Worm (Caenorhabditis elegans) whole organism, L4/young adult: Measurements from ENCODE around the gene gpa-11.

Source experiments
- W03F9.2 ChIP-seq: fragments of 150-350 bp; optimal IDR thresholded peaks from 2 replicates; lab custom pipeline; 2014; ENCODE audit warnings: missing biosample characterization, missing genetic modification characterization
- dao-5 ChIP-seq: sonication (generic microtip); optimal IDR thresholded peaks from 2 replicates; lab custom pipeline; 2016; ENCODE audit warnings: missing genotype, missing genetic modification characterization, moderate library complexity, missing compliant biosample characterization
- him-1 ChIP-seq: sonication (generic microtip); optimal IDR thresholded peaks from 2 replicates; lab custom pipeline; 2016; ENCODE audit warnings: missing genotype, missing genetic modification reagents, missing genetic modification characterization, missing compliant biosample characterization

The gpa-11 gene

ce11 chrII:4291799-4292198 lies 44.8 kb downstream of the gpa-11 start:
- TF ChIP-seq dao-5 (no peak), him-1 (no peak), W03F9.2 (tag; lab: Kevin White, UChicago) (no peak)

- TF ChIP-seq him-1 (no peak), dao-5 (no peak), W03F9.2 (tag; lab: Kevin White, UChicago) (no peak)
Observed at ce11 chrII:4293027-4293522, 46.1 kb downstream of the gpa-11 start.

DNA sequence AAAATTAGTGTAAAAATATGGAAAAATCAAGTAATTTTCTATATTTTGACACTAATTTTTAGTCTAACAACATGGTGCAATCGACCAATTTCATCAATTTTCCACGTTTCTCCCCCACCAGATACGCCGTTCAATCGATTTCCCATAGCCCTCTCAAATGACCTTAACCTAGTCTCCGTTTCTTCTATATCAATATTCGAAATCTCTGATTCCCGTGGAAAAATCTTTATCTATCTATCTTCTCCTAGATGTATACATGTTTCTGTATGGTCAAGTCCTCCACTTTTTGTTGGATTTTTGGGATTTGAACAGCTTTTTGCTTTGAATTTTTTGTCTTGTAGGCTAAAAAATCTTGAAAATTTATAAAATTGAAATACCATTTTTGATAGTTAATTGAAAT lies 47.2 kb downstream of the gpa-11 start:
- TF ChIP-seq W03F9.2 (tag; lab: Kevin White, UChicago) (no peak), dao-5 (no peak), him-1 (no peak)

- TF ChIP-seq him-1 (no peak), dao-5 (no peak), W03F9.2 (tag; lab: Kevin White, UChicago) (no peak)
Observed at ce11 chrII:4294801-4295200, 47.8 kb downstream of the gpa-11 start, which contains the start of gene rml-4. TSS of gene rml-4 (plus strand) at chrII:4295101.

DNA sequence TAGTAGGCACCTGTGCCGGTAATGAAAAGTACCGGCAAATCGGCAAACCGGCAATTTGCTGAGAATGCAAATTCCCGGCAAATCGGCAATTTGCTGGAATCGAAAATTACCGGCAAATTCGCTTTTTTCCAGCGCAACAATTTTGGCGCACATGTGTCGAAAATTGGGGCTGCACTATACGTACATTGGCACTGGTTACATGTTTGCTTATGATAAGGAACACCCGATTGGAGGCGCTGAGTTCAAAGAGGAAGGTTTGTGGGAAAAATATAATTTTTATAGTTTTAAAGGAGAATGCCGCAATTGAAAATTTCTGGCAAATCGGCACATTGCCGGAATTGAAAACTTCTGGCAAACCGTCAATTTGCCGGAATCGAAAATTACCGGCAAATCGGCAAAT lies 50.3 kb downstream of the gpa-11 start:
- no peak for TF ChIP-seq him-1
- no peak for TF ChIP-seq W03F9.2 (tag; lab: Kevin White, UChicago)
- TF ChIP-seq dao-5: no peak

DNA sequence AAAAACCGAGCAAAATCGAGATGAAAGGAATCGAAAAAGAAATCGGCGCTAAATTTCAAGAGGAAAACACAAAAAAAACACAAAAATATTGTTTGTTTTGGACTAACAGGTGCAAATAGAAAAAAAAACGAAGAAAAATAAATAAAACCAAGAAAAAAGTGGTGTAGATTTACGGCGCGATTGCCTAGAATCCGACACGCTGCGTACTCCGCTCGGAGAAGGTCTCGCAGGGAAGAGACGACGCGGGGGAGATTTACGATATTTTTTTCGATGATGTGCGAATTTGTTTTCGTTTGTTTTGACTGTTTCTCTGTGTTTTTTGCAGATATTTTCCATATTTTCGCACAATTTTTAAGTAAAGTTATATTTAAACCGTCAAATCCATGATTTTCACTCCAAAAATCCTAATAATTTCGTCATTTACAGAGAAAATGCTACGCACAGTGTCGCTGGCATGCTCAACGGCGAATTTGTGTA lies 52.3 kb downstream of the gpa-11 start, which contains the start of gene sco-1:
TSS of gene sco-1 (plus strand) at position 427 of the 477 bp plus-strand sequence.
- no peak for TF ChIP-seq dao-5
- peak; percentile 92 for TF ChIP-seq him-1
- TF ChIP-seq W03F9.2 (tag; lab: Kevin White, UChicago): peak; percentile 95

- TF ChIP-seq W03F9.2 (tag; lab: Kevin White, UChicago): no peak
- no peak for TF ChIP-seq him-1
- TF ChIP-seq dao-5: no peak
Observed at ce11 chrII:4301307-4301706, 54.3 kb downstream of the gpa-11 start, which contains the start of gene gtf-2F1. TSS of gene gtf-2F1 (plus strand) at chrII:4301607.
